Fruit fly (Drosophila melanogaster) whole organism, pupa: Measurements from ENCODE around the gene rasp.

Experiments
- CG10348 ChIP-seq: fragments of 200-800 bp; sonication (Bioruptor generic); IDR thresholded peaks from 2 replicates; pipeline ENCODE4 v1.3.6; 2022; ENCODE audit warnings: missing biosample characterization, missing genetic modification characterization
- CG12605 ChIP-seq: fragments of 200-800 bp; sonication (Bioruptor generic); IDR thresholded peaks from 2 replicates; pipeline ENCODE4 v1.3.6; 2022; ENCODE audit warnings: missing biosample characterization, missing genetic modification characterization
- CG13204 ChIP-seq: fragments of 200-800 bp; sonication (Bioruptor generic); optimal IDR thresholded peaks from 2 replicates; lab custom pipeline; 2018; ENCODE audit warnings: missing biosample characterization, mild to moderate bottlenecking, missing genetic modification characterization, moderate library complexity
- CG14655 ChIP-seq: fragments of 200-800 bp; sonication (Bioruptor generic); optimal IDR thresholded peaks from 3 replicates; lab custom pipeline; 2017; ENCODE audit warnings: mild to moderate bottlenecking, missing biosample characterization, missing genetic modification reagents, missing genetic modification characterization
- CG15710 ChIP-seq: fragments of 200-800 bp; sonication (Bioruptor generic); optimal IDR thresholded peaks from 2 replicates; lab custom pipeline; 2018; ENCODE audit warnings: missing biosample characterization, mild to moderate bottlenecking, missing genetic modification characterization, moderate library complexity
- CG17806 ChIP-seq: fragments of 200-800 bp; sonication (Bioruptor generic); optimal IDR thresholded peaks from 2 replicates; lab custom pipeline; 2018; ENCODE audit warnings: missing biosample characterization, mild to moderate bottlenecking, missing genetic modification characterization, moderate library complexity
- CG32121 ChIP-seq: fragments of 200-800 bp; sonication (Bioruptor generic); IDR thresholded peaks from 2 replicates; pipeline ENCODE4 v1.3.6; 2022; ENCODE audit warnings: missing biosample characterization, missing genetic modification characterization
- CG34367 ChIP-seq: fragments of 200-800 bp; sonication (Bioruptor generic); optimal IDR thresholded peaks from 2 replicates; lab custom pipeline; 2018; ENCODE audit warnings: missing biosample characterization, mild to moderate bottlenecking, missing genetic modification characterization
- CG4496 ChIP-seq: fragments of 200-800 bp; sonication (Bioruptor generic); IDR thresholded peaks from 3 replicates; pipeline ENCODE4 v1.3.6; 2022; ENCODE audit warnings: missing biosample characterization, missing genetic modification characterization
- CG8159 ChIP-seq: fragments of 200-800 bp; sonication (Bioruptor generic); optimal IDR thresholded peaks from 3 replicates; lab custom pipeline; 2018; ENCODE audit warnings: missing biosample characterization, mild to moderate bottlenecking, missing genetic modification characterization, moderate library complexity
- CG8301 ChIP-seq: fragments of 200-800 bp; sonication (Bioruptor generic); optimal IDR thresholded peaks from 2 replicates; lab custom pipeline; 2018; ENCODE audit warnings: missing biosample characterization, mild to moderate bottlenecking, missing genetic modification characterization
- CG9948 ChIP-seq: fragments of 200-800 bp; sonication (Bioruptor generic); optimal IDR thresholded peaks from 2 replicates; lab custom pipeline; 2018; ENCODE audit warnings: missing biosample characterization, mild to moderate bottlenecking, missing genetic modification characterization, moderate library complexity
- D1 ChIP-seq: fragments of 200-800 bp; sonication (Bioruptor generic); optimal IDR thresholded peaks from 2 replicates; lab custom pipeline; 2018; ENCODE audit warnings: missing biosample characterization, mild to moderate bottlenecking, missing genetic modification characterization, moderate library complexity
- EcR ChIP-seq: fragments of 200-800 bp; sonication (Bioruptor generic); optimal IDR thresholded peaks from 3 replicates; lab custom pipeline; 2019; ENCODE audit warnings: missing biosample characterization, missing genetic modification characterization, mild to moderate bottlenecking, moderate library complexity, missing genetic modification reagents
- Ets98B ChIP-seq: fragments of 200-800 bp; sonication (Bioruptor generic); IDR thresholded peaks from 2 replicates; pipeline ENCODE4 v1.3.6; 2022; ENCODE audit warnings: missing biosample characterization, missing genetic modification characterization
- Pif1A ChIP-seq: fragments of 200-800 bp; sonication (Bioruptor generic); optimal IDR thresholded peaks from 3 replicates; lab custom pipeline; 2016; ENCODE audit warnings: missing biosample characterization, missing genetic modification characterization
- Pif1B ChIP-seq: fragments of 200-800 bp; sonication (Bioruptor generic); optimal IDR thresholded peaks from 3 replicates; lab custom pipeline; 2016; ENCODE audit warnings: missing biosample characterization, missing genetic modification characterization
- Snoo ChIP-seq: fragments of 200-800 bp; sonication (Bioruptor generic); optimal IDR thresholded peaks from 3 replicates; lab custom pipeline; 2017; ENCODE audit warnings: missing biosample characterization, mild to moderate bottlenecking, missing genetic modification characterization, inconsistent platforms
- fd96Ca ChIP-seq: fragments of 200-800 bp; sonication (Bioruptor generic); IDR thresholded peaks from 3 replicates; pipeline ENCODE4 v1.3.6; 2022; ENCODE audit warnings: missing biosample characterization, missing genetic modification characterization
- gl ChIP-seq: fragments of 200-800 bp; sonication (Bioruptor generic); optimal IDR thresholded peaks from 2 replicates; lab custom pipeline; 2018; ENCODE audit warnings: missing biosample characterization, mild to moderate bottlenecking, missing genetic modification characterization
- rn ChIP-seq: fragments of 200-800 bp; sonication (Bioruptor generic); IDR thresholded peaks from 2 replicates; pipeline ENCODE4 v1.3.6; 2022; ENCODE audit warnings: missing biosample characterization, missing genetic modification characterization

rasp gene

dm6 chr3L:3172445-3172844, 10.5 kb downstream of the rasp start, which contains the start of gene CG14963:
Gene CG14963, minus strand, starts transcription at chr3L:3172545.
- no peak for TF ChIP-seq gl
- no peak for TF ChIP-seq fd96Ca (GFP tag; lab: Robert Waterston, UW)
- TF ChIP-seq CG12605: no peak
- TF ChIP-seq rn (GFP tag; lab: Robert Waterston, UW): no peak
- TF ChIP-seq Snoo (tag; lab: Kevin White, UChicago): no peak
- no peak for TF ChIP-seq CG13204 (GFP tag; lab: Kevin White, UChicago)
- TF ChIP-seq CG15710 (tag; lab: Kevin White, UChicago): no peak
- no peak for TF ChIP-seq CG32121 (GFP tag; lab: Robert Waterston, UW)
- TF ChIP-seq Pif1B (GFP tag; lab: Kevin White, UChicago): no peak
- no peak for TF ChIP-seq CG17806
- no peak for TF ChIP-seq CG34367 (tag; lab: Kevin White, UChicago)

DNA sequence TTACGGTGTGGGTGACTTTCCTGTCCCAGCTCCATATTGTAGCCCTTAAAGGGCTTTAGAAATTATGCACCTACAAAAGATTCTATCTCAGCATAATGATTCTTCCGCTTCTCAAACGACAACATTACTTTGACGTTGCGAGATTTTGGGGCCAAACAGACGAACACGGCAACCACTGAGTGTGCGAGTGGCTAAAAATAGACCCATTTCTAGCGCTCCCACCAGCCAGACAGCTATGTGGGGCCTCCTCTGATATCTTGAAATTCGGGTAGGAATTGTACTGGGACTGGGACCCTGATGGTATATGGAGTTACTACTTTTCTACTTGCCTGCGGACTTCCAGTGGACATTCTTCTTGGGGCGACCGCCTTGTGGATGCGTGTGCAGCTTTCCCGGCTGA, 15.9 kb downstream of the rasp start:
- TF ChIP-seq Pif1B (GFP tag; lab: Kevin White, UChicago): no peak
- TF ChIP-seq CG10348 (GFP tag; lab: Robert Waterston, UW): no peak
- TF ChIP-seq Ets98B (GFP tag; lab: Robert Waterston, UW): no peak
- TF ChIP-seq rn (GFP tag; lab: Robert Waterston, UW): no peak
- TF ChIP-seq Snoo (tag; lab: Kevin White, UChicago): no peak
- TF ChIP-seq Pif1A (GFP tag; lab: Kevin White, UChicago): no peak
- TF ChIP-seq EcR (GFP tag; lab: Kevin White, UChicago): no peak
- TF ChIP-seq CG8301 (tag; lab: Kevin White, UChicago): no peak
- TF ChIP-seq CG13204 (GFP tag; lab: Kevin White, UChicago): no peak
- no peak for TF ChIP-seq CG32121 (GFP tag; lab: Robert Waterston, UW)

DNA sequence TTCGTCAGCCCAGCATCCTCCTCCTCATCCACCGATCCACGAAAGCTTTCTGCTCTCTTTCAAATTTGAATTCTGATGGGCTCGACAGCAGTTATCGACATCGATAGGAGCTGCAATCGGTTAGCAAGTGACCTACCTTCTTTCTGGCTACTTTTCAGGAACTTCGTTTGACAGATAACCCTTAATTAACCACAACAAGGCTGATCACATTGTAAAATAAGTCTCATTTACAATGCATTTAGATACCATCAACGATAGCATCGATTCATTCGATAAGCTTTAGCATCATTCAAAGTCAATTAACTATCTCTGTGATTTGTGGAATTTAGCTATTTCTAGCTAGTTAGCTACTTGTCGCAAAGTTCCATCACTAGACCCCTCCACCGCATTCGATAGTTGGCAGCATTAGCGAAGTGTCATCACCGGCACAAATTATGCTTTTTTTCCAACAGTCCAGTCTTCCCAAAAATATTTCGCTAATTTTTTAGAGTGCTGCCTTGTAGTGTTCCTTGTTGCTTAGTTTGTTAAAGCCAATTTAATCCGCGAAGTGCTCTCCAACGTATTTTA, 16.6 kb downstream of the rasp start, which contains the start of the genes MnM and Girdin:
MnM (minus strand) TSS at position 51 of the 567 bp plus-strand sequence.
Girdin (plus strand) TSS at position 401 of the 567 bp plus-strand sequence.
- TF ChIP-seq CG10348 (GFP tag; lab: Robert Waterston, UW) (peak; percentile 16; the same call in 1 of the 2 replicates), CG32121 (GFP tag; lab: Robert Waterston, UW) (peak; percentile 35; the same call in 1 of the 2 replicates), fd96Ca (GFP tag; lab: Robert Waterston, UW) (0 out of 3 replicates have a peak, but pooled peaks have one; percentile 53), rn (GFP tag; lab: Robert Waterston, UW) (no peak), CG4496 (GFP tag; lab: Robert Waterston, UW) (no peak), Ets98B (GFP tag; lab: Robert Waterston, UW) (no peak), CG14655 (GFP tag; lab: Kevin White, UChicago) (no peak), CG13204 (GFP tag; lab: Kevin White, UChicago) (no peak), EcR (GFP tag; lab: Kevin White, UChicago) (peak; percentile 7)

dm6 chr3L:3179474-3179873, 17.5 kb downstream of the rasp start:
- TF ChIP-seq CG34367 (tag; lab: Kevin White, UChicago) (peak; percentile 89), Snoo (tag; lab: Kevin White, UChicago) (peak; percentile 92), CG14655 (GFP tag; lab: Kevin White, UChicago) (no peak), CG12605 (peak; percentile 91), CG9948 (tag; lab: Kevin White, UChicago) (peak; percentile 93), gl (peak; percentile 89), fd96Ca (GFP tag; lab: Robert Waterston, UW) (peak; percentile 92), CG15710 (tag; lab: Kevin White, UChicago) (peak; percentile 93), CG8301 (tag; lab: Kevin White, UChicago) (peak; percentile 94), CG10348 (GFP tag; lab: Robert Waterston, UW) (peak; percentile 19; the same call in 1 of the 2 replicates), Pif1A (GFP tag; lab: Kevin White, UChicago) (no peak), CG32121 (GFP tag; lab: Robert Waterston, UW) (peak; percentile 81), Ets98B (GFP tag; lab: Robert Waterston, UW) (peak; percentile 92), CG4496 (GFP tag; lab: Robert Waterston, UW) (peak; percentile 95), Pif1B (GFP tag; lab: Kevin White, UChicago) (peak; percentile 92), CG17806 (peak; percentile 93), CG8159 (peak; percentile 95), CG13204 (GFP tag; lab: Kevin White, UChicago) (peak; percentile 87), D1 (tag; lab: Kevin White, UChicago) (no peak), EcR (GFP tag; lab: Kevin White, UChicago) (peak; percentile 98), rn (GFP tag; lab: Robert Waterston, UW) (peak; percentile 78)

dm6 chr3L:3184104-3184503, 22.1 kb downstream of the rasp start, which contains the start of gene CG42494:
Gene CG42494, plus strand, starts transcription at chr3L:3184404.
- TF ChIP-seq CG9948 (tag; lab: Kevin White, UChicago) (no peak), CG34367 (tag; lab: Kevin White, UChicago) (no peak), D1 (tag; lab: Kevin White, UChicago) (no peak), CG14655 (GFP tag; lab: Kevin White, UChicago) (no peak), CG8159 (no peak), rn (GFP tag; lab: Robert Waterston, UW) (no peak), CG10348 (GFP tag; lab: Robert Waterston, UW) (no peak), Pif1B (GFP tag; lab: Kevin White, UChicago) (no peak), CG15710 (tag; lab: Kevin White, UChicago) (no peak), EcR (GFP tag; lab: Kevin White, UChicago) (no peak), fd96Ca (GFP tag; lab: Robert Waterston, UW) (no peak), Pif1A (GFP tag; lab: Kevin White, UChicago) (no peak), CG12605 (no peak), CG8301 (tag; lab: Kevin White, UChicago) (no peak), CG32121 (GFP tag; lab: Robert Waterston, UW) (no peak), CG4496 (GFP tag; lab: Robert Waterston, UW) (no peak), Ets98B (GFP tag; lab: Robert Waterston, UW) (no peak), gl (no peak)
